Worm (Caenorhabditis elegans): Measurements from ENCODE around the gene srd-7.
A peak's percentile ranks its signal among the peaks of the same experiment; 100 is the strongest.

- TF ChIP-seq lin-13 (tag; optimal IDR thresholded peaks at IDR 0.05) (no peak), elt-3 (tag; optimal IDR thresholded peaks at IDR 0.05) (peak; percentile 7), ham-2 (GFP tag; optimal IDR thresholded peaks at IDR 0.05) (peak; percentile 92), lsy-2 (tag; optimal IDR thresholded peaks at IDR 0.05) (peak; percentile 71), bed-3 (GFP tag; optimal IDR thresholded peaks at IDR 0.05) (no peak), lin-32 (GFP tag; optimal IDR thresholded peaks at IDR 0.05) (no peak), nhr-76 (tag; optimal IDR thresholded peaks at IDR 0.05) (no peak), pha-4 (tag; optimal IDR thresholded peaks at IDR 0.05) (peak; percentile 90), ces-1 (GFP tag; optimal IDR thresholded peaks at IDR 0.05) (peak; percentile 76), unc-62 (GFP tag; optimal IDR thresholded peaks at IDR 0.05) (peak; percentile 88), ztf-11 (tag; optimal IDR thresholded peaks at IDR 0.05) (peak; percentile 84), ceh-43 (GFP tag; optimal IDR thresholded peaks at IDR 0.05) (no peak)
These were observed 35.2 kb upstream of the srd-7 start for ce11 chrIV:10821672-10822304.

Measured in whole organism, mixed stage, embryonic.